Worm (Caenorhabditis elegans): ENCODE data around the gene idpb-3.

- TF ChIP-seq unc-130 (GFP tag; optimal IDR thresholded peaks at IDR 0.05) (no peak), nhr-6 (tag; optimal IDR thresholded peaks at IDR 0.05) (no peak)
Observed at ce11 chrII:5136296-5136767, 34.7 kb upstream of the idpb-3 start, which contains the start of gene F58A6.2.

Measured in whole organism, L4 larva.